Worm (Caenorhabditis elegans) whole organism, L4 larva: Measurements from ENCODE around the gene F14F3.4.

Source experiments
- T26A8.4 ChIP-seq: fragments of 200-800 bp; sonication (Bioruptor generic); IDR thresholded peaks from 2 replicates; pipeline ENCODE4 v1.3.6; 2022; ENCODE audit warnings: missing genetic modification characterization, missing compliant biosample characterization
- Y5F2A.4 ChIP-seq: fragments of 200-800 bp; sonication (Bioruptor generic); optimal IDR thresholded peaks from 2 replicates; lab custom pipeline; 2018; ENCODE audit warnings: mild to moderate bottlenecking, missing genetic modification characterization, missing compliant biosample characterization
- attf-4 ChIP-seq: sonication (generic microtip); optimal IDR thresholded peaks from 3 replicates; lab custom pipeline; 2017; ENCODE audit warnings: missing biosample characterization, missing genetic modification characterization
- ceh-32 ChIP-seq: sonication (generic microtip); optimal IDR thresholded peaks from 2 replicates; lab custom pipeline; 2016; ENCODE audit warnings: mild to moderate bottlenecking, missing genetic modification characterization, missing compliant biosample characterization; ENCODE audit not compliant: poor library complexity
- cey-2 ChIP-seq: sonication (generic microtip); optimal IDR thresholded peaks from 3 replicates; lab custom pipeline; 2017; ENCODE audit warnings: missing genetic modification characterization, mild to moderate bottlenecking, missing compliant biosample characterization, antibody characterized with exemption, borderline replicate concordance; ENCODE audit not compliant: insufficient read depth
- daf-16 ChIP-seq, 3 experiments: sonication (generic microtip); optimal IDR thresholded peaks; 2 replicates each; lab custom pipeline; 2016 to 2017; ENCODE audit warnings: missing genetic modification characterization in 3 of 3, missing genetic modification reagents in 3 of 3, mild to moderate bottlenecking in 2 of 3, missing compliant biosample characterization in 2 of 3, missing biosample characterization in 1 of 3, moderate library complexity in 1 of 3
- dve-1 ChIP-seq: sonication (generic microtip); optimal IDR thresholded peaks from 2 replicates; lab custom pipeline; 2017; ENCODE audit warnings: antibody characterized with exemption, mild to moderate bottlenecking, missing genetic modification characterization, missing compliant biosample characterization; ENCODE audit not compliant: insufficient read depth
- hif-1 ChIP-seq, 2 experiments: sonication (generic microtip); optimal IDR thresholded peaks; 2 replicates each; lab custom pipeline; 2016 to 2017; ENCODE audit warnings: missing compliant biosample characterization in 2 of 2, missing genetic modification characterization in 2 of 2, missing genetic modification reagents in 2 of 2, missing genotype in 2 of 2, mild to moderate bottlenecking in 1 of 2
- jun-1 ChIP-seq: fragments of 150-350 bp; optimal IDR thresholded peaks from 2 replicates; lab custom pipeline; 2014; ENCODE audit warnings: missing biosample characterization, missing genetic modification reagents, missing genetic modification characterization
- nhr-237 ChIP-seq: sonication (generic microtip); optimal IDR thresholded peaks from 2 replicates; lab custom pipeline; 2017; ENCODE audit warnings: missing biosample characterization, missing genetic modification characterization
- nhr-48 ChIP-seq: sonication (generic microtip); optimal IDR thresholded peaks from 2 replicates; lab custom pipeline; 2016; ENCODE audit warnings: mild to moderate bottlenecking, missing genetic modification characterization, missing compliant biosample characterization
- pqm-1 ChIP-seq: sonication (generic microtip); optimal IDR thresholded peaks from 2 replicates; lab custom pipeline; 2017; ENCODE audit warnings: missing biosample characterization, missing genetic modification characterization
- zag-1 ChIP-seq: fragments of 150-350 bp; optimal IDR thresholded peaks from 2 replicates; lab custom pipeline; 2014; ENCODE audit warnings: missing biosample characterization, missing genetic modification characterization
- zfp-2 ChIP-seq: sonication (generic microtip); optimal IDR thresholded peaks from 2 replicates; lab custom pipeline; 2016; ENCODE audit warnings: mild to moderate bottlenecking, missing genetic modification characterization, missing compliant biosample characterization
- zip-11 ChIP-seq: fragments of 200-800 bp; sonication (Bioruptor generic); IDR thresholded peaks from 2 replicates; pipeline ENCODE4 v1.3.6; 2022; ENCODE audit warnings: missing genetic modification characterization, missing compliant biosample characterization

Gene F14F3.4

DNA sequence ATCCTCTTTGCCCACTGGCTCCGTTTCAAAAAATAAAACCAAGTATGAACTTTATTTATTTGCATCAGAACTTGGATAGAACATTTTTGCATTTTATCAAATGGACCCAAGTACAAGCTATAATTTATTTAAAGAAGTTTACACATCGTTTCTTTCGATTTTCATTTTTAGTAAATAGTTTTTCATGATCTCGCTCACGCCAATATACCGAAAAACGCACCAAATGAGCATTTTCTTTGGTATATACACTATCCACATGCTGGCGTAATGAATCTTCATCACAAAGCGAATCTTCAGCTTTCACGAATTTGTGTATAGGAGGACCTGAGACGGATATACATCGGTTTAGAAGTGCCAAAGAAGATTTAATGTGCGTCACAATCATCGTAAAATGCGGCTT lies 44.6 kb downstream of the F14F3.4 start, which contains the start of gene C39B10.7:
Gene C39B10.7, plus strand, starts transcription at position 301 of the 400 bp plus-strand sequence.
- TF ChIP-seq nhr-48 (tag; lab: Kevin White, UChicago) (no peak), zfp-2 (tag; lab: Kevin White, UChicago) (no peak)

DNA sequence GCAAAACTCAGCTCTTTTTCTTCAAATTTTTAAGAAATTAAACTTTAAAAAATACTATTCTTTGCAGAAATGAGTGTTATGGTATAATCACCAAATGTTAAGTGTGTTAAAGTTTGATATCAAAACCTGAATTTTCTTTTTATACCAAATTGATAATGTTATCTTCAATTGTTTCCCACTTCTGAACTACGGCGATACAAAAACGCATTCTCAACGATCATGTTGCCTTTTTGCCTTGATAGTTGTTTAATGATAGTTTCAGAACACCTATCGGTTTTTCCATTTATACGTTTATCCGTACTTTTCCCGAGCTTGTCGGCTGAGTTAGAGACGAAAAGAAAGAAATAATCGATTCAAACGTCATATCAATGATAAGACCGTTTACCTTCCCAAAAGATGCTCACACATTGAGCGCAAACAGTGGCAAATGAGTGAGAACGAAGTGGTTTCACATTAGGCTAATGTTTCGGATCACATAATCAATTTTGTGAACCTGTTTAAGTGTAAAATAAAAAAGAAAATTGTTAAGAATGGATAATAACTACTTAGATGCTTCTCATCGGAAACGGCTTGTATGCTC lies 46.1 kb downstream of the F14F3.4 start, which contains the start of gene elt-4:
Gene elt-4, plus strand, starts transcription at position 530 of the 580 bp plus-strand sequence.
- no peak for TF ChIP-seq zip-11 (GFP tag; lab: Robert Waterston, UW)
- TF ChIP-seq dve-1 (tag; lab: Kevin White, UChicago) = peak; percentile 55
- no peak for TF ChIP-seq nhr-237 (tag; lab: Kevin White, UChicago)
- peak in 1 of 2 experiments; percentile 3 for TF ChIP-seq daf-16 (GFP tag; optimal IDR thresholded peaks at IDR 0.05; lab: Kevin White, UChicago)
- TF ChIP-seq daf-16 (tag; optimal IDR thresholded peaks at IDR 0.05; lab: Kevin White, UChicago) = peak; percentile 49
- TF ChIP-seq jun-1 = no peak
- TF ChIP-seq cey-2 (tag; lab: Kevin White, UChicago) = no peak
- no peak for TF ChIP-seq Y5F2A.4
- TF ChIP-seq T26A8.4 (GFP tag; lab: Robert Waterston, UW) = no peak
- TF ChIP-seq zag-1 = no peak
- TF ChIP-seq ceh-32 (tag; lab: Kevin White, UChicago) = no peak
- no peak for TF ChIP-seq hif-1 (tag; optimal IDR thresholded peaks at IDR 0.05; lab: Kevin White, UChicago)
- TF ChIP-seq pqm-1 (tag; lab: Kevin White, UChicago) = peak; percentile 78
- no peak for TF ChIP-seq attf-4 (tag; lab: Kevin White, UChicago)
